Fruit fly (Drosophila melanogaster): ENCODE results near the gene CG7824.
A peak's percentile ranks its signal among the peaks of the same experiment; 100 is the strongest.

The CG7824 gene

DNA sequence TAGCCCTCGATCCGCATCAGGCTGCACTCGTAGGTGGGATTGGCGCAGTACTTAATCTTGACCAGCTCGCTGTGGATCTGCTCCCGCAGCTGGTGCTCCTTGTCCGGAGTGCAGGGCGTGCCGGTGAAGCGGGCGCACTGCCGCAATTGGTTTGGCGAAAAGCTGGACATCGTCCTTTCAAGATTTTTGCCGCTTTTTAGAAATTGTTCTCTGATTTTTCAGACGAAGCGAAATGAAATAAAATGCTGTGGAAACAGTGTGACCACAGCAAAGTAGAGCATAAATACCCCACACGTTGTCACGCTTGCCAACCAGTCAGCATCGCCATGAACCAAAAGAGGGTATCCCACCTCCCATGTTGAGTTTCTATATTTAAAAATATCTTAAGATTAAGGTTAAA is 1.5 kb downstream of the CG7824 start, which contains the start of gene dgt1 (continued):
- TF ChIP-seq Hey (tag; optimal IDR thresholded peaks at IDR 0.05) (no peak), B-H2 (GFP tag; optimal IDR thresholded peaks at IDR 0.05) (no peak), CG30431 (GFP tag; optimal IDR thresholded peaks at IDR 0.05) (no peak), Max (GFP tag; optimal IDR thresholded peaks at IDR 0.05) (peak; percentile 37), CG4707 (GFP tag; optimal IDR thresholded peaks at IDR 0.05) (no peak), CG8281 (tag; optimal IDR thresholded peaks at IDR 0.05) (no peak), tna (GFP tag; IDR thresholded peaks at IDR 0.05; ENCODE audit: partially characterized antibody) (peak; percentile 7; the same call in 1 of the 2 replicates), CG32772 (GFP tag; IDR thresholded peaks at IDR 0.05) (no peak), CG17361 (GFP tag; IDR thresholded peaks at IDR 0.05) (no peak)

DNA sequence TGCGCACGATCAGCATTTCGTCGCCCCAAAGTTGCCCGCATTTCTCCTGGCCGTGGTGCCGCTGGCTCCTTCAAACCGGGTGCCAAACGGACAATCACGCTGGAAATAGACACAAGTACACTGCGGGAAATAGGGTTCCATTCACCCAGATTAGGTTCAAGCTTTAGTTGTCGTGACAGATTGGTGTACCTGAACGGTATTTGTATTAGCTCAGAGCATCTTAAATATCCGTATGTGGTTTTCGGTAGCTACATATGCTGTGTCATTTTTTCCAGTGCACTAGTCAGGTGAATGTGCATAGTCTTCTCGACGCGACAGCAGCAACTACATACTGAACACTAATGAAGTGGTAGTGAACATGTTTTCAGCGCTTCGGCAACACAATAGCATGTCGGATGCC is 11.6 kb downstream of the CG7824 start:
- TF ChIP-seq gce (GFP tag; IDR thresholded peaks at IDR 0.05) (peak; percentile 54; the same call in 1 of the 3 replicates), ara (GFP tag; IDR thresholded peaks at IDR 0.05) (peak; percentile 51; the same call in 1 of the 2 replicates), Usf (GFP tag; optimal IDR thresholded peaks at IDR 0.05) (no peak), CG3847 (GFP tag; IDR thresholded peaks at IDR 0.05) (no peak), zfh2 (GFP tag; optimal IDR thresholded peaks at IDR 0.05) (no peak), Mrtf (GFP tag; IDR thresholded peaks at IDR 0.05) (0 out of 3 replicates have a peak, but pooled peaks have one; percentile 28), Xbp1 (GFP tag; optimal IDR thresholded peaks at IDR 0.05) (peak; percentile 13), dmrt11E (tag; optimal IDR thresholded peaks at IDR 0.05) (peak; percentile 24), gcm (GFP tag; optimal IDR thresholded peaks at IDR 0.05) (no peak), esg (GFP tag; conservative IDR thresholded peaks at IDR 0.05) (0 out of 2 replicates have a peak, but pooled peaks have one; percentile 17), Rx (GFP tag; IDR thresholded peaks at IDR 0.05) (peak; percentile 26; the same call in 1 of the 2 replicates), ci (GFP tag; IDR thresholded peaks at IDR 0.05) (peak; percentile 48; the same call in 1 of the 3 replicates), CG6689 (GFP tag; IDR thresholded peaks at IDR 0.05) (peak; percentile 23; the same call in 1 of the 2 replicates), Antp (GFP tag; optimal IDR thresholded peaks at IDR 0.05) (no peak), dysf (GFP tag; IDR thresholded peaks at IDR 0.05) (peak; percentile 38; the same call in 1 of the 3 replicates), zfh1 (GFP tag; IDR thresholded peaks at IDR 0.05) (0 out of 3 replicates have a peak, but pooled peaks have one; percentile 19), Rfx (GFP tag; IDR thresholded peaks at IDR 0.05) (no peak), Med (GFP tag) (peak; percentile 74), az2 (GFP tag; optimal IDR thresholded peaks at IDR 0.05) (peak; percentile 4), ap (GFP tag; IDR thresholded peaks at IDR 0.05) (0 out of 2 replicates have a peak, but pooled peaks have one; percentile 5), Drgx (GFP tag; IDR thresholded peaks at IDR 0.05) (peak; percentile 88), pan (optimal IDR thresholded peaks at IDR 0.05) (no peak), pan (GFP tag; optimal IDR thresholded peaks at IDR 0.05 in 1 of 2, IDR thresholded peaks at IDR 0.05 in 1 of 2) (peak in 1 of 2 experiments; percentile 49), nmo (GFP tag; optimal IDR thresholded peaks at IDR 0.05) (peak; percentile 30), dati (GFP tag; IDR thresholded peaks at IDR 0.05) (0 out of 2 replicates have a peak, but pooled peaks have one; percentile 18), Ssrp (tag; optimal IDR thresholded peaks at IDR 0.05) (peak; percentile 15), CG34422 (GFP tag; IDR thresholded peaks at IDR 0.05) (0 out of 3 replicates have a peak, but pooled peaks have one; percentile 32), CG11247 (GFP tag; IDR thresholded peaks at IDR 0.05) (0 out of 2 replicates have a peak, but pooled peaks have one; percentile 7), CG3065 (GFP tag; optimal IDR thresholded peaks at IDR 0.05) (no peak), Ptx1 (GFP tag; IDR thresholded peaks at IDR 0.05) (peak; percentile 41), CG17328 (GFP tag; IDR thresholded peaks at IDR 0.05) (0 out of 2 replicates have a peak, but pooled peaks have one; percentile 21), ssp (GFP tag; IDR thresholded peaks at IDR 0.05) (peak; percentile 26; the same call in 1 of the 2 replicates), dimm (GFP tag; IDR thresholded peaks at IDR 0.05) (no peak), CG4328 (GFP tag; optimal IDR thresholded peaks at IDR 0.05) (no peak), CG12391 (tag; optimal IDR thresholded peaks at IDR 0.05) (peak; percentile 10), prd (optimal IDR thresholded peaks at IDR 0.05) (no peak), prd (GFP tag; IDR thresholded peaks at IDR 0.05) (peak; percentile 69; the same call in 2 of the 3 replicates), row (GFP tag; IDR thresholded peaks at IDR 0.05) (0 out of 3 replicates have a peak, but pooled peaks have one; percentile 29), chif (GFP tag; optimal IDR thresholded peaks at IDR 0.05) (peak in 1 of 2 experiments; percentile 28), CG11560 (tag; IDR thresholded peaks at IDR 0.05) (0 out of 3 replicates have a peak, but pooled peaks have one; percentile 13), chm (GFP tag; IDR thresholded peaks at IDR 0.05) (no peak), CG2199 (GFP tag; IDR thresholded peaks at IDR 0.05) (no peak)
